Worm (Caenorhabditis elegans) whole organism, young adult: ENCODE results near the gene ant-1.3.

ENCODE experiments used
- athp-1 ChIP-seq: sonication (generic microtip); optimal IDR thresholded peaks from 2 replicates; lab custom pipeline; 2017; ENCODE audit warnings: mild to moderate bottlenecking, missing genetic modification characterization, missing compliant biosample characterization
- dox-1 ChIP-seq: fragments of 200-800 bp; sonication (Bioruptor generic); IDR thresholded peaks from 2 replicates; pipeline ENCODE4 v1.3.6; 2022; ENCODE audit warnings: missing genetic modification reagents, missing genetic modification characterization, missing compliant biosample characterization
- mxl-1 ChIP-seq: sonication (generic microtip); optimal IDR thresholded peaks from 2 replicates; lab custom pipeline; 2016; ENCODE audit warnings: missing genetic modification characterization, missing compliant biosample characterization

ce11 chrIV:9718396-9718795, 9.3 kb upstream of the ant-1.3 start:
- TF ChIP-seq athp-1 (tag; lab: Kevin White, UChicago) (no peak), mxl-1 (tag; lab: Kevin White, UChicago) (no peak), dox-1 (no peak)
